Worm (Caenorhabditis elegans) whole organism, L4 larva: Measurements from ENCODE around the gene gst-44.

ENCODE experiments used
- F37D6.2 ChIP-seq: sonication (generic microtip); optimal IDR thresholded peaks from 2 replicates; lab custom pipeline; 2016; ENCODE audit warnings: mild to moderate bottlenecking, missing genetic modification characterization, missing compliant biosample characterization
- F49E8.2 ChIP-seq: sonication (generic microtip); optimal IDR thresholded peaks from 2 replicates; lab custom pipeline; 2016; ENCODE audit warnings: missing compliant biosample characterization, mild to moderate bottlenecking, missing genetic modification characterization, borderline replicate concordance
- Y105C5A.15 ChIP-seq: fragments of 200-800 bp; sonication (Bioruptor generic); IDR thresholded peaks from 2 replicates; pipeline ENCODE4 v1.3.6; 2022; ENCODE audit warnings: missing genetic modification characterization, missing compliant biosample characterization
- Y5F2A.4 ChIP-seq: fragments of 200-800 bp; sonication (Bioruptor generic); optimal IDR thresholded peaks from 2 replicates; lab custom pipeline; 2018; ENCODE audit warnings: mild to moderate bottlenecking, missing genetic modification characterization, missing compliant biosample characterization
- Y75B8A.6 ChIP-seq: fragments of 200-800 bp; sonication (Bioruptor generic); IDR thresholded peaks from 2 replicates; pipeline ENCODE4 v1.3.6; 2022; ENCODE audit warnings: missing genetic modification reagents, missing genetic modification characterization, missing compliant biosample characterization
- ZK337.2 ChIP-seq: fragments of 200-800 bp; sonication (Bioruptor generic); IDR thresholded peaks from 2 replicates; pipeline ENCODE4 v1.3.6; 2022; ENCODE audit warnings: missing genetic modification reagents, missing genetic modification characterization, missing compliant biosample characterization
- ZK546.5 ChIP-seq, 2 experiments: sonication (generic microtip); optimal IDR thresholded peaks; 2 replicates each; lab custom pipeline; 2017; ENCODE audit warnings: missing biosample characterization in 2 of 2, missing genetic modification characterization in 2 of 2
- aha-1 ChIP-seq: fragments of 150-350 bp; peaks from one replicate; lab custom pipeline; 2014; ENCODE audit warnings: missing biosample characterization, missing genetic modification characterization
- arid-1 ChIP-seq: fragments of 200-800 bp; sonication (Bioruptor generic); conservative IDR thresholded peaks from 2 replicates; pipeline ENCODE4 v1.3.6; 2022; ENCODE audit warnings: missing genetic modification reagents, missing genetic modification characterization, missing compliant biosample characterization
- ceh-20 ChIP-seq: fragments of 200-800 bp; sonication (Bioruptor generic); IDR thresholded peaks from 2 replicates; pipeline ENCODE4 v1.3.6; 2022; ENCODE audit warnings: missing genetic modification reagents, missing genetic modification characterization, missing compliant biosample characterization
- ceh-62 ChIP-seq: sonication (generic microtip); optimal IDR thresholded peaks from 2 replicates; lab custom pipeline; 2017; ENCODE audit warnings: missing biosample characterization, missing genetic modification characterization
- ces-1 ChIP-seq: fragments of 150-350 bp; sonication (generic microtip); optimal IDR thresholded peaks from 4 replicates; lab custom pipeline; 2014; ENCODE audit warnings: missing biosample characterization, missing genetic modification reagents, missing genetic modification characterization
- cey-2 ChIP-seq: sonication (generic microtip); optimal IDR thresholded peaks from 3 replicates; lab custom pipeline; 2017; ENCODE audit warnings: missing genetic modification characterization, mild to moderate bottlenecking, missing compliant biosample characterization, antibody characterized with exemption, borderline replicate concordance; ENCODE audit not compliant: insufficient read depth
- daf-19 ChIP-seq: fragments of 200-800 bp; sonication (Bioruptor generic); conservative IDR thresholded peaks from 2 replicates; pipeline ENCODE4 v1.3.6; 2022; ENCODE audit warnings: missing genetic modification characterization, missing compliant biosample characterization
- dmd-8 ChIP-seq: fragments of 200-800 bp; sonication (Bioruptor generic); IDR thresholded peaks from 2 replicates; pipeline ENCODE4 v1.3.6; 2022; ENCODE audit warnings: missing genetic modification characterization, missing compliant biosample characterization
- duxl-1 ChIP-seq: sonication (generic microtip); optimal IDR thresholded peaks from 2 replicates; lab custom pipeline; 2016; ENCODE audit warnings: mild to moderate bottlenecking, missing genetic modification characterization, moderate library complexity, missing compliant biosample characterization; ENCODE audit not compliant: poor library complexity
- egl-27 ChIP-seq: sonication (generic microtip); optimal IDR thresholded peaks from 3 replicates; lab custom pipeline; 2017; ENCODE audit warnings: missing biosample characterization, missing genetic modification reagents, missing genetic modification characterization
- fkh-10 ChIP-seq: fragments of 150-350 bp; optimal IDR thresholded peaks from 2 replicates; lab custom pipeline; 2014; ENCODE audit warnings: missing biosample characterization, missing genetic modification reagents, missing genetic modification characterization
- gei-8 ChIP-seq: fragments of 200-800 bp; sonication (Bioruptor generic); optimal IDR thresholded peaks from 2 replicates; lab custom pipeline; 2018; ENCODE audit warnings: mild to moderate bottlenecking, missing genetic modification characterization, missing compliant biosample characterization
- hif-1 ChIP-seq, 2 experiments: sonication (generic microtip); optimal IDR thresholded peaks; 2 replicates each; lab custom pipeline; 2016 to 2017; ENCODE audit warnings: missing compliant biosample characterization in 2 of 2, missing genetic modification characterization in 2 of 2, missing genetic modification reagents in 2 of 2, missing genotype in 2 of 2, mild to moderate bottlenecking in 1 of 2
- hlh-11 ChIP-seq: fragments of 200-800 bp; sonication (Bioruptor generic); optimal IDR thresholded peaks from 2 replicates; lab custom pipeline; 2018; ENCODE audit warnings: mild to moderate bottlenecking, missing genetic modification characterization, missing compliant biosample characterization
- lim-7 ChIP-seq: fragments of 200-800 bp; sonication (Bioruptor generic); IDR thresholded peaks from 2 replicates; pipeline ENCODE4 v1.3.6; 2022; ENCODE audit warnings: missing genetic modification characterization, missing compliant biosample characterization
- lin-1 ChIP-seq: fragments of 200-800 bp; sonication (Bioruptor generic); IDR thresholded peaks from 2 replicates; pipeline ENCODE4 v1.3.6; 2022; ENCODE audit warnings: missing genetic modification reagents, missing genetic modification characterization, missing compliant biosample characterization
- lin-13 ChIP-seq: fragments of 150-350 bp; optimal IDR thresholded peaks from 2 replicates; lab custom pipeline; 2014; ENCODE audit warnings: missing biosample characterization, missing genetic modification reagents, missing genetic modification characterization
- lin-29 ChIP-seq: fragments of 200-800 bp; sonication (Bioruptor generic); IDR thresholded peaks from 2 replicates; pipeline ENCODE4 v1.3.6; 2022; ENCODE audit warnings: missing genetic modification reagents, missing genetic modification characterization, missing compliant biosample characterization
- lin-39 ChIP-seq: fragments of 150-350 bp; optimal IDR thresholded peaks from 2 replicates; lab custom pipeline; 2014; ENCODE audit warnings: missing biosample characterization, missing genetic modification reagents, missing genetic modification characterization
- lir-3 ChIP-seq: sonication (generic microtip); optimal IDR thresholded peaks from 2 replicates; lab custom pipeline; 2016; ENCODE audit warnings: mild to moderate bottlenecking, missing genetic modification characterization, missing compliant biosample characterization
- madf-9 ChIP-seq: fragments of 200-800 bp; sonication (Bioruptor generic); conservative IDR thresholded peaks from 2 replicates; pipeline ENCODE4 v1.3.6; 2022; ENCODE audit warnings: missing genetic modification reagents, missing genetic modification characterization, missing compliant biosample characterization
- mdl-1 ChIP-seq, 2 experiments: fragments of 150-350 bp in 1 of 2; sonication (generic microtip) in 1 of 2; optimal IDR thresholded peaks; 2 replicates each; lab custom pipeline; 2014 to 2017; ENCODE audit warnings: missing biosample characterization in 2 of 2, missing genetic modification characterization in 2 of 2
- mdt-29 ChIP-seq: fragments of 200-800 bp; sonication (Bioruptor generic); IDR thresholded peaks from 2 replicates; pipeline ENCODE4 v1.3.6; 2022; ENCODE audit warnings: missing genetic modification reagents, missing genetic modification characterization, missing compliant biosample characterization
- mxl-2 ChIP-seq: fragments of 200-800 bp; sonication (Bioruptor generic); conservative IDR thresholded peaks from 2 replicates; pipeline ENCODE4 v1.3.6; 2022; ENCODE audit warnings: missing genetic modification reagents, missing genetic modification characterization, missing compliant biosample characterization
- nhr-11 ChIP-seq: fragments of 150-350 bp; optimal IDR thresholded peaks from 2 replicates; lab custom pipeline; 2014; ENCODE audit warnings: missing biosample characterization, missing genetic modification characterization
- nhr-111 ChIP-seq: fragments of 200-800 bp; sonication (Bioruptor generic); optimal IDR thresholded peaks from 2 replicates; lab custom pipeline; 2018; ENCODE audit warnings: mild to moderate bottlenecking, missing genetic modification characterization, missing compliant biosample characterization
- nhr-25 ChIP-seq: sonication (generic microtip); optimal IDR thresholded peaks from 2 replicates; lab custom pipeline; 2017; ENCODE audit warnings: missing genetic modification characterization, mild to moderate bottlenecking, missing compliant biosample characterization, antibody characterized with exemption, moderate library complexity, borderline replicate concordance; ENCODE audit not compliant: insufficient read depth
- nhr-41 ChIP-seq: fragments of 200-800 bp; sonication (Bioruptor generic); IDR thresholded peaks from 2 replicates; pipeline ENCODE4 v1.3.6; 2022; ENCODE audit warnings: missing genetic modification reagents, missing genetic modification characterization, missing compliant biosample characterization
- nhr-76 ChIP-seq: fragments of 150-350 bp; optimal IDR thresholded peaks from 2 replicates; lab custom pipeline; 2014; ENCODE audit warnings: missing biosample characterization, missing genetic modification characterization
- nhr-77 ChIP-seq: fragments of 150-350 bp; optimal IDR thresholded peaks from 2 replicates; lab custom pipeline; 2014; ENCODE audit warnings: missing biosample characterization, missing genetic modification characterization
- php-3 ChIP-seq: fragments of 200-800 bp; sonication (Bioruptor generic); IDR thresholded peaks from 2 replicates; pipeline ENCODE4 v1.3.6; 2022; ENCODE audit warnings: missing genetic modification reagents, missing genetic modification characterization, missing compliant biosample characterization
- pqm-1 ChIP-seq: sonication (generic microtip); optimal IDR thresholded peaks from 2 replicates; lab custom pipeline; 2017; ENCODE audit warnings: missing biosample characterization, missing genetic modification characterization
- rbr-2 ChIP-seq: sonication (generic microtip); optimal IDR thresholded peaks from 2 replicates; lab custom pipeline; 2016; ENCODE audit warnings: missing genotype, missing genetic modification characterization, missing compliant biosample characterization
- sdz-12 ChIP-seq: fragments of 200-800 bp; sonication (Bioruptor generic); optimal IDR thresholded peaks from 2 replicates; lab custom pipeline; 2018; ENCODE audit warnings: mild to moderate bottlenecking, missing genetic modification characterization, missing compliant biosample characterization
- skn-1 ChIP-seq: fragments of 150-350 bp; optimal IDR thresholded peaks from 2 replicates; lab custom pipeline; 2014; ENCODE audit warnings: missing biosample characterization, missing genetic modification characterization
- spr-1 ChIP-seq: sonication (generic microtip); optimal IDR thresholded peaks from 2 replicates; lab custom pipeline; 2016; ENCODE audit warnings: mild to moderate bottlenecking, missing genetic modification characterization, missing compliant biosample characterization
- spr-3 ChIP-seq: fragments of 200-800 bp; sonication (Bioruptor generic); optimal IDR thresholded peaks from 2 replicates; lab custom pipeline; 2018; ENCODE audit warnings: mild to moderate bottlenecking, missing genetic modification characterization, missing compliant biosample characterization
- tag-97 ChIP-seq: fragments of 200-800 bp; sonication (Bioruptor generic); IDR thresholded peaks from 2 replicates; pipeline ENCODE4 v1.3.6; 2022; ENCODE audit warnings: missing genetic modification characterization, missing compliant biosample characterization
- unc-130 ChIP-seq: sonication (generic microtip); optimal IDR thresholded peaks from 2 replicates; lab custom pipeline; 2016; ENCODE audit warnings: missing genetic modification reagents, missing genetic modification characterization, missing compliant biosample characterization
- unc-39 ChIP-seq: sonication (generic microtip); optimal IDR thresholded peaks from 2 replicates; lab custom pipeline; 2017; ENCODE audit warnings: missing biosample characterization, missing genetic modification characterization
- zag-1 ChIP-seq: fragments of 150-350 bp; optimal IDR thresholded peaks from 2 replicates; lab custom pipeline; 2014; ENCODE audit warnings: missing biosample characterization, missing genetic modification characterization
- zfp-2 ChIP-seq: sonication (generic microtip); optimal IDR thresholded peaks from 2 replicates; lab custom pipeline; 2016; ENCODE audit warnings: mild to moderate bottlenecking, missing genetic modification characterization, missing compliant biosample characterization
- zfp-3 ChIP-seq: fragments of 200-800 bp; sonication (Bioruptor generic); conservative IDR thresholded peaks from 2 replicates; pipeline ENCODE4 v1.3.6; 2022; ENCODE audit warnings: missing genetic modification reagents, missing genetic modification characterization, missing compliant biosample characterization
- zip-11 ChIP-seq: fragments of 200-800 bp; sonication (Bioruptor generic); IDR thresholded peaks from 2 replicates; pipeline ENCODE4 v1.3.6; 2022; ENCODE audit warnings: missing genetic modification characterization, missing compliant biosample characterization

Gene gst-44

DNA sequence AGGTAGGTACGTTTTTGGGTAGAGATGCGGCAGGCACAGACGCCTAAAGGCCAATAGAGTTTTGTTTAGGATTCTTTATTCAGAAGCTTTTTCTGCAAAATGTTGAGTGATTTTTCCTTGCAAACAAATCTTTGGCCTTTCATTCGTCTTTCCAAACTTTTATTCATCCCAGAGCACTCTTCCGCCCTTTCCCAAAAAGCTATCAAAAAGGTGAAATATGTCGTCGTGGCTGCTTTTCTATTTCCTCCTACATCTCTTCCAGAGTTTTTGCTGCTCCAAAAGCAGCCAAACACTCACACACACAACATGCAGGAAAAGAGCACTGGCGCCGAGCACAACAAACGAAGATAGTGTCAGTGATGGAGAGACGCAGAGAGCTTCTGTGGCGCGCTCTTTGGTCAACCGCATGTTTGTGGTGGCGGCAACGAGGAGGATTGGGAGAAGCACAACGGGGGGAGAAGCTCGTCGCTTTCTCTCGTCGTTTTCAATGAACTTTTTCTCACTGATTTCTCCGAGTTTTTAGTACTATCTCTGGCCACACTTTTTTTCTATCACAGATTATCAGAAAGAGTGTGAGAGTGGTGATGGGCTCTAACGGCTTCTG is 39.8 kb upstream of the gst-44 start (continued):
- TF ChIP-seq daf-19 (no peak), F37D6.2 (no peak), duxl-1 (tag; lab: Kevin White, UChicago) (no peak), tag-97 (GFP tag; lab: Robert Waterston, UW) (no peak), ceh-62 (tag; lab: Kevin White, UChicago) (no peak), hlh-11 (tag; lab: Kevin White, UChicago) (peak; percentile 87), spr-1 (tag; lab: Kevin White, UChicago) (no peak), zfp-2 (tag; lab: Kevin White, UChicago) (no peak), zfp-3 (no peak), php-3 (GFP tag; lab: Robert Waterston, UW) (no peak), nhr-76 (tag; lab: Kevin White, UChicago) (no peak), arid-1 (GFP tag; lab: Robert Waterston, UW) (no peak), ZK337.2 (GFP tag; lab: Robert Waterston, UW) (no peak), nhr-11 (tag; lab: Kevin White, UChicago) (peak; percentile 64), nhr-25 (no peak), ceh-20 (GFP tag; lab: Robert Waterston, UW) (peak; percentile 33; the same call in 1 of the 2 replicates), skn-1 (tag; lab: Kevin White, UChicago) (no peak), unc-130 (GFP tag; lab: Kevin White, UChicago) (no peak), ces-1 (GFP tag; lab: Kevin White, UChicago) (no peak), lir-3 (tag; lab: Kevin White, UChicago) (no peak), lim-7 (GFP tag; lab: Robert Waterston, UW) (no peak), lin-1 (GFP tag; lab: Robert Waterston, UW) (no peak), rbr-2 (tag; lab: Kevin White, UChicago) (peak; percentile 66), ZK546.5 (tag; optimal IDR thresholded peaks at IDR 0.05; lab: Kevin White, UChicago) (no peak), mxl-2 (GFP tag; lab: Robert Waterston, UW) (no peak), zag-1 (tag; lab: Kevin White, UChicago) (no peak), cey-2 (tag; lab: Kevin White, UChicago) (no peak), aha-1 (tag; lab: Kevin White, UChicago) (peak; percentile 95), egl-27 (tag; lab: Kevin White, UChicago) (no peak), lin-13 (GFP tag; lab: Kevin White, UChicago) (peak; percentile 14), hif-1 (tag; optimal IDR thresholded peaks at IDR 0.05; lab: Kevin White, UChicago) (peak in 1 of 2 experiments; percentile 39), dmd-8 (GFP tag; lab: Robert Waterston, UW) (no peak), zip-11 (GFP tag; lab: Robert Waterston, UW) (no peak), sdz-12 (GFP tag; lab: Kevin White, UChicago) (no peak), madf-9 (GFP tag; lab: Robert Waterston, UW) (no peak), nhr-77 (tag; lab: Kevin White, UChicago) (peak; percentile 23), nhr-41 (no peak), F49E8.2 (tag; lab: Kevin White, UChicago) (no peak), pqm-1 (peak; percentile 42), spr-3 (no peak), lin-29 (no peak), lin-39 (tag; lab: Kevin White, UChicago) (no peak), mdt-29 (GFP tag; lab: Robert Waterston, UW) (no peak), nhr-111 (no peak), gei-8 (no peak), Y5F2A.4 (no peak), mdl-1 (tag; optimal IDR thresholded peaks at IDR 0.05; lab: Kevin White, UChicago) (peak; percentile 9 to 75), Y105C5A.15 (no peak), fkh-10 (GFP tag; lab: Kevin White, UChicago) (peak; percentile 62), Y75B8A.6 (GFP tag; lab: Robert Waterston, UW) (no peak), unc-39 (tag; lab: Kevin White, UChicago) (no peak)
